Worm (Caenorhabditis elegans): ENCODE measurements around the gene T02G5.14.

The T02G5.14 gene

DNA sequence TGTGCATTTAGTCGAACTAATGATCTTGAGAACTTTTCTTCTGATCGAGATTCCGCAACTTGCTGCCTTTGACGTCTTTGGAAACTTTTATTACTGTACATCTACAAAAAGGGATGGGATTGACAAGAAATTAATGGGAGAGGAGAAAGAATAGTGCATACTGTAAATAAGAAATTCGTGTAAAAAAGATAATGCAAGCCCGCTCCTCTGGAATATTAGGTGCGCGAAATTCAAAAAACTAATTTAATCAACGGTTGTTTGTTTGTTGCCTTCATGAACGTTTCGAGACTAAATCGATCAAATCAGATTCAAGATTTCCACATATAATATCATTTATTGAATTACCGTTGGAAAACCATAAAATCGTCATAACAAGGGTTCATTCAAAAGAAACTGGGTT lies 14.3 kb upstream of the T02G5.14 start, which contains the start of gene him-14:
TSS of gene him-14 (minus strand) at position 101 of the 400 bp plus-strand sequence.
- TF ChIP-seq zfp-2 (tag; optimal IDR thresholded peaks at IDR 0.05) (no peak), aha-1 (tag) (peak; percentile 82)

- TF ChIP-seq nhr-6 (tag; optimal IDR thresholded peaks at IDR 0.05) = no peak
- no peak for TF ChIP-seq nhr-102 (tag; optimal IDR thresholded peaks at IDR 0.05)
- no peak for TF ChIP-seq mep-1 (tag; optimal IDR thresholded peaks at IDR 0.05)
- no peak for TF ChIP-seq cey-2 (tag; optimal IDR thresholded peaks at IDR 0.05; ENCODE audit: borderline replicate concordance, insufficient read depth)
- no peak for TF ChIP-seq nhr-41 (GFP tag; IDR thresholded peaks at IDR 0.05)
- no peak for TF ChIP-seq Y105C5A.15 (GFP tag; IDR thresholded peaks at IDR 0.05)
These were observed 13.7 kb upstream of the T02G5.14 start for ce11 chrII:7070434-7070833.

DNA sequence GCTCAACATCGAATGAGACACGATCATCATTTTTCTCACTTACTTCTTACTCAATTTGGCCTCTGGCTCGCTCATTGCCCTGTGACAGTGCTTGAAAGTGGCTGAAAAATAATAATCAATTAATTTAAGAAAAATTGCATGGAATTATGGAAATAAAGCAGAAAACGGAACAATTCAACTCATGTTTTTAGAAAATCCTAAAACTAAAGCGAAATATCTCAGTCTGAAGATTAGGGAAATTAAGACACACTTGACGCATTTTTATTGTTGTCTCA lies 11.9 kb upstream of the T02G5.14 start, which contains the start of gene kars-1:
TSS of gene kars-1 (minus strand) at position 101 of the 275 bp plus-strand sequence.
- no peak for TF ChIP-seq fos-1 (tag; optimal IDR thresholded peaks at IDR 0.05)
- no peak for TF ChIP-seq zfp-3 (GFP tag; conservative IDR thresholded peaks at IDR 0.05)
- TF ChIP-seq saeg-2 (GFP tag; IDR thresholded peaks at IDR 0.05) = no peak
- no peak for TF ChIP-seq Y75B8A.6 (GFP tag; IDR thresholded peaks at IDR 0.05)
- no peak for TF ChIP-seq php-3 (GFP tag; IDR thresholded peaks at IDR 0.05)
- no peak for TF ChIP-seq ZK546.5 (tag; optimal IDR thresholded peaks at IDR 0.05)
- no peak for TF ChIP-seq Y48G9A.11 (GFP tag; IDR thresholded peaks at IDR 0.05)
- TF ChIP-seq nhr-6 (tag; optimal IDR thresholded peaks at IDR 0.05) = no peak
- TF ChIP-seq unc-62 (GFP tag; optimal IDR thresholded peaks at IDR 0.05 in 1 of 2) = no peak
- no peak for TF ChIP-seq unc-62 (tag; optimal IDR thresholded peaks at IDR 0.05)
- TF ChIP-seq vab-7 (GFP tag; IDR thresholded peaks at IDR 0.05) = no peak
- no peak for TF ChIP-seq Y5F2A.4 (GFP tag; optimal IDR thresholded peaks at IDR 0.05)
- no peak for TF ChIP-seq nhr-237 (tag; optimal IDR thresholded peaks at IDR 0.05)

DNA sequence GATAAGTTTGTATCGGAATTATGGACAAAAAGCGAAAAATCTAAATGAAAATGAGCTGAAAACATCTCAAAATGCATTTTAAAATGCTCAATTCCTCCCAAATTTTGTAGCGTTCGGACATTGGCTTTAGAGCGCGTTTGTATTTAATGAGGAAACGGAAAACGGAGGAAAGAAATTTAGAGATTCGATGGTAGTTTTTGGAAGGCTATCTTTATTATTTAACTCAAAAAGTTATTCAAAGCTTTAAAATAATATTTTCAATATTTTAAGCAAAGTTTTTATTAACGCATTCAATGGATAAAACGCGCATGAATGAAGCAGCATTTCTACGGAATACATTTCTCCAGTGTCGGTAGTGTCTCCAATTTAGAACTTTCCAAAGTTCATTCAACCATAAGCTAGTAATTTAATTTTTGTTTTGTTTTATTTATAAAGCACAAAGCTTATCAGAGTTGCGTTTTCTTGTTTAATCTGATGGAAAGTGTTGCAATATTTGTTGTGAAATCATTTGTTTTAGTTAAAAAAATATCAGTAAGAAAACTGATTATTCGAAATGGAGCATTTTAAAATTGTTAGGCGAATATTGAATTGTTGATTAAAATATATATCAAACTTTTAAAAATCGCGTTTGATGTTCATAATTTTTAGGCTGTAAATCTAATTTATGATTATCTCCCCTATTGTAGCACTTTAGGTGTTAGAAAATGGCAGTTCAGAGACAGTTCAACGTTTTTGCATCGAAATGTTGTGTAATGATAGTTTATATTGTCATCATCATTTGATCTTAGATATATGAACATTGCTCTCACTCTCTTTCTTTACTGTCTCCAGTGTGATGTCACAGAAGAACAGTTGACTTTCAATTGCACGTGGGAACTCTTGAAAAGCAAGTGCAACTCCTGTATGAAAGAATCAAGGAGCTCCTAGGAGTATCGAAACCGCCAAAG lies 11.3 kb upstream of the T02G5.14 start:
- peak; percentile 84 for TF ChIP-seq php-3 (GFP tag; IDR thresholded peaks at IDR 0.05)
- no peak for TF ChIP-seq attf-4 (tag; optimal IDR thresholded peaks at IDR 0.05)
- peak; percentile 59 for TF ChIP-seq dpl-1 (GFP tag; optimal IDR thresholded peaks at IDR 0.05)
- no peak for TF ChIP-seq daf-12 (tag; optimal IDR thresholded peaks at IDR 0.05)
- TF ChIP-seq dmd-8 (GFP tag; IDR thresholded peaks at IDR 0.05) = no peak
- TF ChIP-seq madf-5 (GFP tag; IDR thresholded peaks at IDR 0.05) = no peak
- no peak for TF ChIP-seq egl-27 (tag; optimal IDR thresholded peaks at IDR 0.05)
- TF ChIP-seq duxl-1 (tag; optimal IDR thresholded peaks at IDR 0.05; ENCODE audit: poor library complexity) = no peak
- TF ChIP-seq F10B5.3 (tag; optimal IDR thresholded peaks at IDR 0.05) = no peak
- TF ChIP-seq ama-1 (optimal IDR thresholded peaks at IDR 0.05) = no peak
- TF ChIP-seq dmd-6 (GFP tag; IDR thresholded peaks at IDR 0.05) = peak; percentile 91
- TF ChIP-seq arid-1 (GFP tag; conservative IDR thresholded peaks at IDR 0.05) = no peak
- TF ChIP-seq zfp-3 (GFP tag; conservative IDR thresholded peaks at IDR 0.05) = no peak
- no peak for TF ChIP-seq sdz-12 (GFP tag; optimal IDR thresholded peaks at IDR 0.05)
- no peak for TF ChIP-seq ces-1 (GFP tag; optimal IDR thresholded peaks at IDR 0.05)
- TF ChIP-seq lim-7 (GFP tag; IDR thresholded peaks at IDR 0.05) = no peak
- no peak for TF ChIP-seq spr-1 (tag; optimal IDR thresholded peaks at IDR 0.05)
- peak; percentile 65 for TF ChIP-seq nhr-28 (tag; optimal IDR thresholded peaks at IDR 0.05)
- TF ChIP-seq fos-1 (tag; optimal IDR thresholded peaks at IDR 0.05) = no peak
- no peak for TF ChIP-seq daf-19 (GFP tag; conservative IDR thresholded peaks at IDR 0.05)
- TF ChIP-seq ztf-7 (tag; optimal IDR thresholded peaks at IDR 0.05) = no peak
- TF ChIP-seq hmg-1.1 (GFP tag; IDR thresholded peaks at IDR 0.05) = 0 out of 2 replicates have a peak, but pooled peaks have one; percentile 23
- no peak for TF ChIP-seq nhr-111 (GFP tag; optimal IDR thresholded peaks at IDR 0.05)
- TF ChIP-seq nhr-25 (tag; optimal IDR thresholded peaks at IDR 0.05; ENCODE audit: borderline replicate concordance, insufficient read depth) = no peak
- TF ChIP-seq rbr-2 (tag; optimal IDR thresholded peaks at IDR 0.05) = peak; percentile 56
- peak; percentile 32; the same call in 1 of the 2 replicates for TF ChIP-seq vab-7 (GFP tag; IDR thresholded peaks at IDR 0.05)
- TF ChIP-seq daf-16 (GFP tag; optimal IDR thresholded peaks at IDR 0.05) = no peak
- TF ChIP-seq daf-16 (tag; optimal IDR thresholded peaks at IDR 0.05) = peak; percentile 59
- TF ChIP-seq zag-1 (tag; optimal IDR thresholded peaks at IDR 0.05) = no peak
